Fruit fly (Drosophila melanogaster) whole organism, embryonic: ENCODE measurements around the gene CG31717.

ENCODE experiments used
- Asciz ChIP-seq: fragments of 200-800 bp; sonication (Bioruptor generic); optimal IDR thresholded peaks from 2 replicates; lab custom pipeline; 2017; ENCODE audit warnings: missing biosample characterization, mild to moderate bottlenecking, missing genetic modification characterization, missing genetic modification reagents
- B-H1 ChIP-seq: fragments of 200-800 bp; sonication (Bioruptor generic); IDR thresholded peaks from 3 replicates; pipeline ENCODE4 v1.3.6; 2022; ENCODE audit warnings: missing biosample characterization, missing genetic modification characterization
- CG10267 ChIP-seq: fragments of 200-800 bp; sonication (Bioruptor generic); optimal IDR thresholded peaks from 2 replicates; lab custom pipeline; 2018; ENCODE audit warnings: missing biosample characterization, mild to moderate bottlenecking, missing genetic modification characterization, moderate library complexity
- CG11247 ChIP-seq: fragments of 200-800 bp; sonication (Bioruptor generic); IDR thresholded peaks from 2 replicates; pipeline ENCODE4 v1.3.6; 2022; ENCODE audit warnings: missing biosample characterization, missing genetic modification characterization
- CG12104 ChIP-seq: fragments of 200-800 bp; sonication (Bioruptor generic); optimal IDR thresholded peaks from 3 replicates; lab custom pipeline; 2016; ENCODE audit warnings: missing biosample characterization, missing genetic modification characterization
- CG12155 ChIP-seq: fragments of 200-800 bp; sonication (Bioruptor generic); optimal IDR thresholded peaks from 3 replicates; lab custom pipeline; 2016; ENCODE audit warnings: missing biosample characterization, missing genetic modification characterization
- CG14710 ChIP-seq: fragments of 200-800 bp; sonication (Bioruptor generic); optimal IDR thresholded peaks from 3 replicates; lab custom pipeline; 2019; ENCODE audit warnings: missing biosample characterization, mild to moderate bottlenecking, missing genetic modification characterization, moderate library complexity
- CG15601 ChIP-seq: fragments of 200-800 bp; sonication (Bioruptor generic); optimal IDR thresholded peaks from 3 replicates; lab custom pipeline; 2019; ENCODE audit warnings: missing biosample characterization, mild to moderate bottlenecking, missing genetic modification characterization, moderate library complexity
- CG17568 ChIP-seq: fragments of 200-800 bp; sonication (Bioruptor generic); optimal IDR thresholded peaks from 2 replicates; lab custom pipeline; 2018; ENCODE audit warnings: missing biosample characterization, mild to moderate bottlenecking, missing genetic modification characterization, moderate library complexity
- CG17829 ChIP-seq: fragments of 200-800 bp; optimal IDR thresholded peaks from 2 replicates; lab custom pipeline; 2019; ENCODE audit warnings: missing biosample characterization, mild to moderate bottlenecking, missing genetic modification characterization, moderate library complexity
- CG2120 ChIP-seq: fragments of 200-800 bp; sonication (Bioruptor generic); optimal IDR thresholded peaks from 3 replicates; lab custom pipeline; 2016; ENCODE audit warnings: missing biosample characterization, missing genetic modification characterization
- CG2712 ChIP-seq: fragments of 200-800 bp; optimal IDR thresholded peaks from 3 replicates; lab custom pipeline; 2019; ENCODE audit warnings: missing biosample characterization, mild to moderate bottlenecking, missing genetic modification characterization, moderate library complexity
- CG31441 ChIP-seq: fragments of 200-800 bp; sonication (Bioruptor generic); IDR thresholded peaks from 2 replicates; pipeline ENCODE4 v1.3.6; 2022; ENCODE audit warnings: missing biosample characterization, missing genetic modification characterization
- CG3163 ChIP-seq: fragments of 200-800 bp; sonication (Bioruptor generic); optimal IDR thresholded peaks from 3 replicates; lab custom pipeline; 2016; ENCODE audit warnings: missing biosample characterization, missing genetic modification characterization
- CG33213 ChIP-seq: fragments of 200-800 bp; sonication (Bioruptor generic); optimal IDR thresholded peaks from 3 replicates; lab custom pipeline; 2016; ENCODE audit warnings: missing biosample characterization, missing genetic modification characterization
- CG33557 ChIP-seq: fragments of 200-800 bp; sonication (Bioruptor generic); optimal IDR thresholded peaks from 2 replicates; lab custom pipeline; 2019; ENCODE audit warnings: missing biosample characterization, mild to moderate bottlenecking, missing genetic modification characterization, moderate library complexity
- CG4424 ChIP-seq: fragments of 200-800 bp; sonication (Bioruptor generic); optimal IDR thresholded peaks from 3 replicates; lab custom pipeline; 2016; ENCODE audit warnings: missing biosample characterization, missing genetic modification characterization
- CG4820 ChIP-seq: fragments of 200-800 bp; sonication (Bioruptor generic); optimal IDR thresholded peaks from 3 replicates; lab custom pipeline; 2016; ENCODE audit warnings: missing biosample characterization, missing genetic modification characterization
- CG6272 ChIP-seq: fragments of 200-800 bp; sonication (Bioruptor generic); IDR thresholded peaks from 2 replicates; pipeline ENCODE4 v1.3.6; 2022; ENCODE audit warnings: missing biosample characterization, missing genetic modification characterization
- CG7839 ChIP-seq: fragments of 200-800 bp; sonication (Bioruptor generic); optimal IDR thresholded peaks from 3 replicates; lab custom pipeline; 2018; ENCODE audit warnings: missing biosample characterization, mild to moderate bottlenecking, missing genetic modification characterization, moderate library complexity
- CG9437 ChIP-seq: fragments of 200-800 bp; sonication (Bioruptor generic); optimal IDR thresholded peaks from 2 replicates; lab custom pipeline; 2018; ENCODE audit warnings: missing biosample characterization, mild to moderate bottlenecking, missing genetic modification characterization
- CHES-1-like ChIP-seq: fragments of 200-800 bp; sonication (Bioruptor generic); optimal IDR thresholded peaks from 2 replicates; lab custom pipeline; 2016; ENCODE audit warnings: missing biosample characterization, missing genetic modification characterization
- Dbx ChIP-seq: fragments of 200-800 bp; sonication (Bioruptor generic); IDR thresholded peaks from 3 replicates; pipeline ENCODE4 v1.3.6; 2022; ENCODE audit warnings: missing biosample characterization, missing genetic modification characterization
- Deaf1 ChIP-seq: fragments of 200-800 bp; optimal IDR thresholded peaks from 3 replicates; lab custom pipeline; 2019; ENCODE audit warnings: missing biosample characterization, mild to moderate bottlenecking, missing genetic modification characterization, moderate library complexity
- Dfd ChIP-seq, 2 experiments: fragments of >200 bp; optimal IDR thresholded peaks; 2 replicates each; lab custom pipeline; 2017; ENCODE audit warnings: missing biosample characterization in 2 of 2, missing genetic modification characterization in 2 of 2
- Dref ChIP-seq: fragments of 200-800 bp; sonication (Bioruptor generic); IDR thresholded peaks from 2 replicates; pipeline ENCODE4 v1.3.6; 2022; ENCODE audit warnings: missing biosample characterization, missing genetic modification characterization
- Eip74EF ChIP-seq, 2 experiments: fragments of 200-800 bp in 1 of 2; fragments of >200 bp in 1 of 2; sonication (Bioruptor generic) in 1 of 2; optimal IDR thresholded peaks; 2 replicates each; lab custom pipeline; 2017 to 2019; ENCODE audit warnings: missing biosample characterization in 2 of 2, missing genetic modification characterization in 2 of 2, mild to moderate bottlenecking in 1 of 2, moderate library complexity in 1 of 2
- NC2β ChIP-seq: fragments of 200-800 bp; sonication (Bioruptor generic); optimal IDR thresholded peaks from 2 replicates; lab custom pipeline; 2016; ENCODE audit warnings: missing biosample characterization, missing genetic modification characterization
- Nf-YC ChIP-seq: fragments of 200-800 bp; optimal IDR thresholded peaks from 3 replicates; lab custom pipeline; 2019; ENCODE audit warnings: missing biosample characterization, mild to moderate bottlenecking, missing genetic modification characterization, moderate library complexity
- Scr ChIP-seq: fragments of 200-800 bp; sonication (Bioruptor generic); IDR thresholded peaks from 2 replicates; pipeline ENCODE4 v1.3.6; 2022; ENCODE audit warnings: missing biosample characterization, missing genetic modification characterization; ENCODE audit not compliant: partially characterized antibody
- Sry-β ChIP-seq: fragments of 200-800 bp; sonication (Bioruptor generic); optimal IDR thresholded peaks from 2 replicates; lab custom pipeline; 2018; ENCODE audit warnings: missing biosample characterization, mild to moderate bottlenecking, missing genetic modification characterization, moderate library complexity
- Ssrp ChIP-seq: fragments of 200-800 bp; sonication (Bioruptor generic); optimal IDR thresholded peaks from 2 replicates; lab custom pipeline; 2018; ENCODE audit warnings: missing biosample characterization, mild to moderate bottlenecking, missing genetic modification characterization, moderate library complexity
- Stat92E ChIP-seq, 3 experiments: fragments of >200 bp in 2 of 3; fragments of 200-800 bp in 1 of 3; sonication (Bioruptor generic) in 1 of 3; optimal IDR thresholded peaks; 2 replicates each; lab custom pipeline; 2017 to 2019; ENCODE audit warnings: missing biosample characterization in 3 of 3, missing genetic modification characterization in 3 of 3, mild to moderate bottlenecking in 1 of 3, moderate library complexity in 1 of 3
- ara ChIP-seq: fragments of 200-800 bp; sonication (Bioruptor generic); IDR thresholded peaks from 2 replicates; pipeline ENCODE4 v1.3.6; 2022; ENCODE audit warnings: missing biosample characterization, missing genetic modification characterization
- ase ChIP-seq: fragments of 200-800 bp; sonication (Bioruptor generic); IDR thresholded peaks from 3 replicates; pipeline ENCODE4 v1.3.6; 2022; ENCODE audit warnings: missing biosample characterization, missing genetic modification characterization
- crp ChIP-seq, 2 experiments: fragments of 200-800 bp; sonication (Bioruptor generic); optimal IDR thresholded peaks; 2 replicates in 1 of 2; 3 replicates in 1 of 2; lab custom pipeline; 2017; ENCODE audit warnings: missing biosample characterization in 2 of 2, missing genetic modification characterization in 2 of 2, mild to moderate bottlenecking in 1 of 2, moderate library complexity in 1 of 2
- dpn ChIP-seq, 2 experiments: fragments of 200-800 bp; sonication (Bioruptor generic); optimal IDR thresholded peaks; 3 replicates each; lab custom pipeline; 2016; ENCODE audit warnings: missing biosample characterization in 2 of 2, missing genetic modification characterization in 2 of 2
- fd3F ChIP-seq: fragments of 200-800 bp; sonication (Bioruptor generic); optimal IDR thresholded peaks from 2 replicates; lab custom pipeline; 2018; ENCODE audit warnings: missing biosample characterization, mild to moderate bottlenecking, missing genetic modification characterization, moderate library complexity
- gem ChIP-seq: fragments of 200-800 bp; sonication (Bioruptor generic); optimal IDR thresholded peaks from 2 replicates; lab custom pipeline; 2019; ENCODE audit warnings: missing biosample characterization, mild to moderate bottlenecking, missing genetic modification characterization, moderate library complexity
- grau ChIP-seq: fragments of 200-800 bp; optimal IDR thresholded peaks from 3 replicates; lab custom pipeline; 2019; ENCODE audit warnings: missing biosample characterization, mild to moderate bottlenecking, missing genetic modification characterization, moderate library complexity
- hb ChIP-seq: fragments of 200-800 bp; sonication (Bioruptor generic); IDR thresholded peaks from 3 replicates; pipeline ENCODE4 v1.3.6; 2022; ENCODE audit warnings: missing biosample characterization, missing genetic modification characterization; ENCODE audit not compliant: partially characterized antibody
- hth ChIP-seq: fragments of >200 bp; optimal IDR thresholded peaks from 2 replicates; lab custom pipeline; 2017; ENCODE audit warnings: inconsistent platforms
- kay ChIP-seq: fragments of 200-800 bp; sonication (Bioruptor generic); optimal IDR thresholded peaks from 2 replicates; lab custom pipeline; 2016; ENCODE audit warnings: missing biosample characterization, missing genetic modification characterization
- ken ChIP-seq: fragments of 200-800 bp; sonication (Bioruptor generic); IDR thresholded peaks from 3 replicates; pipeline ENCODE4 v1.3.6; 2022; ENCODE audit warnings: missing biosample characterization, missing genetic modification characterization
- lmd ChIP-seq: fragments of 200-800 bp; sonication (Bioruptor generic); IDR thresholded peaks from 2 replicates; pipeline ENCODE4 v1.3.6; 2022; ENCODE audit warnings: missing biosample characterization, missing genetic modification characterization
- org-1 ChIP-seq: fragments of 200-800 bp; sonication (Bioruptor generic); optimal IDR thresholded peaks from 2 replicates; lab custom pipeline; 2017; ENCODE audit warnings: missing biosample characterization, missing genetic modification characterization
- p53 ChIP-seq: fragments of 200-800 bp; sonication (Bioruptor generic); optimal IDR thresholded peaks from 2 replicates; lab custom pipeline; 2016; ENCODE audit warnings: missing biosample characterization, missing genetic modification characterization
- psq ChIP-seq: fragments of 200-800 bp; sonication (Bioruptor generic); optimal IDR thresholded peaks from 2 replicates; lab custom pipeline; 2017; ENCODE audit warnings: missing biosample characterization, missing genetic modification characterization
- pzg ChIP-seq: fragments of 200-800 bp; sonication (Bioruptor generic); optimal IDR thresholded peaks from 3 replicates; lab custom pipeline; 2018; ENCODE audit warnings: missing biosample characterization, mild to moderate bottlenecking, missing genetic modification characterization, moderate library complexity
- sna ChIP-seq: fragments of 200-800 bp; sonication (Bioruptor generic); IDR thresholded peaks from 2 replicates; pipeline ENCODE4 v1.3.6; 2022; ENCODE audit warnings: missing biosample characterization, missing genetic modification characterization; ENCODE audit not compliant: partially characterized antibody
- trh ChIP-seq: fragments of 200-800 bp; sonication (Bioruptor generic); optimal IDR thresholded peaks from 2 replicates; lab custom pipeline; 2016; ENCODE audit warnings: missing biosample characterization, missing genetic modification characterization

CG31717 gene

DNA sequence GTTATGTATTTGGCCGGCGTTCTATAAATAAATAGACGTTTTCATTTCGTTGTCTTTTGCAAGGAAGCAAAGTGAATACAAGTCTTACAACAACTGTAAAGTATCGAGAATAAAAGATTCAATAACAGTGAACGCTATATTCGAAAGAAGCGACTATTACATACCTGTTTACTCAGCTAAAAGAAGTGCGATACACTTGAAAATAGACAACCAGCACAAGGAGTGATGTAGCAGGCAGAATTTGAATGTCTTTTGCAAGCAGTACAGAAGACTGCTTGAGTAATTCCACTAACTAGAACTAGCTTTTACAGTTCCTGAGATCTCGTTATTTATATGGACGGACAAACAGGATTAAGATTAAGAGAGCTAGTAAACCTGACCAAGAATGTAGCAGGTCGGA is 47.8 kb downstream of the CG31717 start (continued):
- TF ChIP-seq ken (GFP tag; lab: Robert Waterston, UW), result no peak
- no peak for TF ChIP-seq CHES-1-like (GFP tag; lab: Kevin White, UChicago)
- TF ChIP-seq Scr (GFP tag; lab: Robert Waterston, UW), result peak; percentile 44; the same call in 1 of the 2 replicates
- TF ChIP-seq CG33213 (GFP tag; lab: Kevin White, UChicago), result peak; percentile 5
- no peak for TF ChIP-seq Stat92E (GFP tag; optimal IDR thresholded peaks at IDR 0.05; lab: Kevin White, UChicago)
- TF ChIP-seq hb, result peak; percentile 88; the same call in 2 of the 3 replicates
- TF ChIP-seq CG2120 (GFP tag; lab: Kevin White, UChicago), result no peak
- no peak for TF ChIP-seq CG6272 (GFP tag; lab: Robert Waterston, UW)
- no peak for TF ChIP-seq CG11247 (GFP tag; lab: Robert Waterston, UW)
- no peak for TF ChIP-seq p53 (GFP tag; lab: Kevin White, UChicago)
- TF ChIP-seq crp (GFP tag; optimal IDR thresholded peaks at IDR 0.05; lab: Kevin White, UChicago), result no peak
- TF ChIP-seq Sry-β (GFP tag; lab: Kevin White, UChicago), result no peak
- TF ChIP-seq ase (GFP tag; lab: Robert Waterston, UW), result no peak
- peak; percentile 22 for TF ChIP-seq CG14710 (tag; lab: Kevin White, UChicago)
- peak; percentile 23 for TF ChIP-seq NC2β (GFP tag; lab: Kevin White, UChicago)
- TF ChIP-seq CG7839 (tag; lab: Kevin White, UChicago), result peak; percentile 24
- no peak for TF ChIP-seq hth (lab: Kevin White, UChicago)
- TF ChIP-seq psq (GFP tag; lab: Kevin White, UChicago), result no peak
- no peak for TF ChIP-seq CG12104
- TF ChIP-seq CG3163, result peak; percentile 3
- peak in 1 of 2 experiments; percentile 79 for TF ChIP-seq Eip74EF (GFP tag; optimal IDR thresholded peaks at IDR 0.05; lab: Kevin White, UChicago)
- TF ChIP-seq CG2712 (tag; lab: Kevin White, UChicago), result peak; percentile 26
- peak in 1 of 2 experiments; percentile 33 for TF ChIP-seq dpn (GFP tag; optimal IDR thresholded peaks at IDR 0.05; lab: Kevin White, UChicago)
- no peak for TF ChIP-seq ara (GFP tag; lab: Robert Waterston, UW)
- TF ChIP-seq gem, result no peak
- no peak for TF ChIP-seq B-H1
- TF ChIP-seq Dref, result peak; percentile 37; the same call in 1 of the 2 replicates
- TF ChIP-seq Dfd (GFP tag; optimal IDR thresholded peaks at IDR 0.05; lab: Kevin White, UChicago), result peak in 1 of 2 experiments; percentile 78
- peak; percentile 71 for TF ChIP-seq Nf-YC (tag; lab: Kevin White, UChicago)
- TF ChIP-seq Dbx (GFP tag; lab: Robert Waterston, UW), result 0 out of 3 replicates have a peak, but pooled peaks have one; percentile 30
- TF ChIP-seq Asciz (GFP tag; lab: Kevin White, UChicago), result no peak
- TF ChIP-seq CG12155, result peak; percentile 91
- no peak for TF ChIP-seq Deaf1 (tag; lab: Kevin White, UChicago)
- TF ChIP-seq CG4424 (GFP tag; lab: Kevin White, UChicago), result no peak
- no peak for TF ChIP-seq sna (GFP tag; lab: Robert Waterston, UW)
- TF ChIP-seq CG10267 (tag; lab: Kevin White, UChicago), result no peak
- no peak for TF ChIP-seq kay (GFP tag; lab: Kevin White, UChicago)
- TF ChIP-seq pzg (GFP tag; lab: Kevin White, UChicago), result peak; percentile 34
- TF ChIP-seq CG9437 (GFP tag; lab: Kevin White, UChicago), result peak; percentile 54
- TF ChIP-seq CG33557, result peak; percentile 10
- no peak for TF ChIP-seq lmd
- peak; percentile 5 for TF ChIP-seq CG4820 (GFP tag; lab: Kevin White, UChicago)
- TF ChIP-seq org-1, result no peak
- TF ChIP-seq fd3F, result no peak
- TF ChIP-seq CG17568 (GFP tag; lab: Kevin White, UChicago), result no peak
- TF ChIP-seq CG15601 (tag; lab: Kevin White, UChicago), result peak; percentile 22
- peak; percentile 8 for TF ChIP-seq CG17829 (tag; lab: Kevin White, UChicago)
- TF ChIP-seq CG31441 (GFP tag; lab: Robert Waterston, UW), result no peak
- no peak for TF ChIP-seq Ssrp (tag; lab: Kevin White, UChicago)
- peak; percentile 24 for TF ChIP-seq grau (tag; lab: Kevin White, UChicago)
- no peak for TF ChIP-seq trh (GFP tag; lab: Kevin White, UChicago)
